Fruit fly (Drosophila melanogaster) whole organism, embryonic: ENCODE measurements around the gene CG42823.

Experiments
- CG10543 ChIP-seq: fragments of 200-800 bp; sonication (Bioruptor generic); optimal IDR thresholded peaks from 3 replicates; lab custom pipeline; 2017; ENCODE audit warnings: missing biosample characterization, mild to moderate bottlenecking, missing genetic modification characterization, moderate library complexity
- CG2889 ChIP-seq: fragments of 200-800 bp; sonication (Bioruptor generic); IDR thresholded peaks from 3 replicates; pipeline ENCODE4 v1.3.6; 2022; ENCODE audit warnings: missing biosample characterization, missing genetic modification characterization
- CG32767 ChIP-seq: fragments of 200-800 bp; sonication (Bioruptor generic); IDR thresholded peaks from 2 replicates; pipeline ENCODE4 v1.3.6; 2022; ENCODE audit warnings: missing biosample characterization, missing genetic modification characterization
- CG3838 ChIP-seq: fragments of 200-800 bp; sonication (Bioruptor generic); optimal IDR thresholded peaks from 3 replicates; lab custom pipeline; 2016; ENCODE audit warnings: missing biosample characterization, missing genetic modification characterization
- CG4854 ChIP-seq: fragments of 200-800 bp; sonication (Bioruptor generic); optimal IDR thresholded peaks from 2 replicates; lab custom pipeline; 2016; ENCODE audit warnings: missing biosample characterization, missing genetic modification characterization, inconsistent platforms
- CG6272 ChIP-seq: fragments of 200-800 bp; sonication (Bioruptor generic); IDR thresholded peaks from 2 replicates; pipeline ENCODE4 v1.3.6; 2022; ENCODE audit warnings: missing biosample characterization, missing genetic modification characterization
- Doc3 ChIP-seq: fragments of 200-800 bp; sonication (Bioruptor generic); IDR thresholded peaks from 3 replicates; pipeline ENCODE4 v1.3.6; 2022; ENCODE audit warnings: missing biosample characterization, missing genetic modification characterization; ENCODE audit not compliant: partially characterized antibody
- Lpt ChIP-seq: fragments of >200 bp; optimal IDR thresholded peaks from 2 replicates; lab custom pipeline; 2018; ENCODE audit warnings: missing biosample characterization, missing genetic modification characterization

dm6 chr3R:17401289-17401752 lies 3.6 kb downstream of the CG42823 start:
- TF ChIP-seq CG10543 (no peak), Doc3 (peak; percentile 51; the same call in 2 of the 3 replicates), Lpt (no peak), CG32767 (GFP tag; lab: Robert Waterston, UW) (peak; percentile 23; the same call in 1 of the 2 replicates), CG4854 (GFP tag; lab: Kevin White, UChicago) (no peak), CG2889 (GFP tag; lab: Robert Waterston, UW) (no peak), CG6272 (GFP tag; lab: Robert Waterston, UW) (peak; percentile 45; the same call in 1 of the 2 replicates), CG3838 (GFP tag; lab: Kevin White, UChicago) (no peak)
